Fruit fly (Drosophila melanogaster) whole organism, embryonic: ENCODE data around the gene CG3457.
A peak's percentile ranks its signal among the peaks of the same experiment; 100 is the strongest.

ENCODE experiments used
- ATbp ChIP-seq: fragments of 200-800 bp; sonication (Bioruptor generic); optimal IDR thresholded peaks from 2 replicates; lab custom pipeline; 2017; ENCODE audit warnings: missing biosample characterization, mild to moderate bottlenecking, missing genetic modification characterization, missing genetic modification reagents
- Aef1 ChIP-seq: fragments of 200-800 bp; sonication (Bioruptor generic); IDR thresholded peaks from 3 replicates; pipeline ENCODE4 v1.3.6; 2022; ENCODE audit warnings: missing biosample characterization, missing genetic modification characterization
- BtbVII ChIP-seq: fragments of 200-800 bp; sonication (Bioruptor generic); optimal IDR thresholded peaks from 3 replicates; lab custom pipeline; 2017; ENCODE audit warnings: missing biosample characterization, mild to moderate bottlenecking, missing genetic modification characterization
- Bteb2 ChIP-seq: fragments of 200-800 bp; sonication (Bioruptor generic); optimal IDR thresholded peaks from 2 replicates; lab custom pipeline; 2016; ENCODE audit warnings: missing biosample characterization, missing genetic modification characterization
- CG11456 ChIP-seq: fragments of 200-800 bp; sonication (Bioruptor generic); IDR thresholded peaks from 3 replicates; pipeline ENCODE4 v1.3.6; 2022; ENCODE audit warnings: missing biosample characterization, missing genetic modification characterization
- CG11560 ChIP-seq: fragments of 200-800 bp; sonication (Bioruptor generic); IDR thresholded peaks from 3 replicates; pipeline ENCODE4 v1.3.6; 2022; ENCODE audit warnings: missing biosample characterization, missing genetic modification characterization
- CG12236 ChIP-seq: fragments of 200-800 bp; sonication (Bioruptor generic); optimal IDR thresholded peaks from 2 replicates; lab custom pipeline; 2016; ENCODE audit warnings: missing biosample characterization, missing genetic modification characterization
- CG12299 ChIP-seq: fragments of 200-800 bp; sonication (Bioruptor generic); optimal IDR thresholded peaks from 2 replicates; lab custom pipeline; 2018; ENCODE audit warnings: missing biosample characterization, mild to moderate bottlenecking, missing genetic modification characterization
- CG13424 ChIP-seq: fragments of 200-800 bp; sonication (Bioruptor generic); optimal IDR thresholded peaks from 2 replicates; lab custom pipeline; 2019; ENCODE audit warnings: missing biosample characterization, mild to moderate bottlenecking, missing genetic modification characterization, moderate library complexity
- CG13894 ChIP-seq: fragments of 200-800 bp; sonication (Bioruptor generic); optimal IDR thresholded peaks from 3 replicates; lab custom pipeline; 2018; ENCODE audit warnings: missing biosample characterization, mild to moderate bottlenecking, missing genetic modification characterization, moderate library complexity
- CG15479 ChIP-seq: fragments of 200-800 bp; sonication (Bioruptor generic); optimal IDR thresholded peaks from 3 replicates; lab custom pipeline; 2019; ENCODE audit warnings: missing biosample characterization, mild to moderate bottlenecking, missing genetic modification characterization, moderate library complexity
- CG15601 ChIP-seq: fragments of 200-800 bp; sonication (Bioruptor generic); optimal IDR thresholded peaks from 3 replicates; lab custom pipeline; 2019; ENCODE audit warnings: missing biosample characterization, mild to moderate bottlenecking, missing genetic modification characterization, moderate library complexity
- CG15696 ChIP-seq: fragments of 200-800 bp; sonication (Bioruptor generic); optimal IDR thresholded peaks from 2 replicates; lab custom pipeline; 2019; ENCODE audit warnings: missing biosample characterization, mild to moderate bottlenecking, missing genetic modification characterization, moderate library complexity
- CG17186 ChIP-seq: fragments of 200-800 bp; sonication (Bioruptor generic); optimal IDR thresholded peaks from 3 replicates; lab custom pipeline; 2017; ENCODE audit warnings: missing biosample characterization, missing genetic modification reagents, missing genetic modification characterization
- CG17359 ChIP-seq: fragments of 200-800 bp; sonication (Bioruptor generic); optimal IDR thresholded peaks from 3 replicates; lab custom pipeline; 2018; ENCODE audit warnings: missing biosample characterization, mild to moderate bottlenecking, missing genetic modification characterization, moderate library complexity
- CG18262 ChIP-seq: fragments of 200-800 bp; optimal IDR thresholded peaks from 3 replicates; lab custom pipeline; 2019; ENCODE audit warnings: missing biosample characterization, mild to moderate bottlenecking, missing genetic modification characterization, moderate library complexity
- CG2202 ChIP-seq: fragments of 200-800 bp; sonication (Bioruptor generic); optimal IDR thresholded peaks from 2 replicates; lab custom pipeline; 2018; ENCODE audit warnings: missing biosample characterization, mild to moderate bottlenecking, missing genetic modification characterization
- CG32532 ChIP-seq: fragments of 200-800 bp; sonication (Bioruptor generic); IDR thresholded peaks from 2 replicates; pipeline ENCODE4 v1.3.6; 2022; ENCODE audit warnings: missing biosample characterization, missing genetic modification characterization
- CG33557 ChIP-seq: fragments of 200-800 bp; sonication (Bioruptor generic); optimal IDR thresholded peaks from 2 replicates; lab custom pipeline; 2019; ENCODE audit warnings: missing biosample characterization, mild to moderate bottlenecking, missing genetic modification characterization, moderate library complexity
- CG34422 ChIP-seq: fragments of 200-800 bp; sonication (Bioruptor generic); IDR thresholded peaks from 3 replicates; pipeline ENCODE4 v1.3.6; 2022; ENCODE audit warnings: missing biosample characterization, missing genetic modification characterization
- CG8290 ChIP-seq, 3 experiments: fragments of 200-800 bp; sonication (Bioruptor generic); optimal IDR thresholded peaks; 2 replicates each; lab custom pipeline; 2016 to 2019; ENCODE audit warnings: missing biosample characterization in 3 of 3, missing genetic modification characterization in 3 of 3, mild to moderate bottlenecking in 2 of 3, moderate library complexity in 1 of 3
- CG8944 ChIP-seq: fragments of 200-800 bp; sonication (Bioruptor generic); optimal IDR thresholded peaks from 3 replicates; lab custom pipeline; 2016; ENCODE audit warnings: missing biosample characterization, missing genetic modification characterization
- CHES-1-like ChIP-seq: fragments of 200-800 bp; sonication (Bioruptor generic); optimal IDR thresholded peaks from 2 replicates; lab custom pipeline; 2016; ENCODE audit warnings: missing biosample characterization, missing genetic modification characterization
- CkIIα-i1 ChIP-seq: fragments of 200-800 bp; sonication (Bioruptor generic); IDR thresholded peaks from 2 replicates; pipeline ENCODE4 v1.3.6; 2022; ENCODE audit warnings: missing biosample characterization, missing genetic modification characterization
- Dbx ChIP-seq: fragments of 200-800 bp; sonication (Bioruptor generic); IDR thresholded peaks from 3 replicates; pipeline ENCODE4 v1.3.6; 2022; ENCODE audit warnings: missing biosample characterization, missing genetic modification characterization
- Dfd ChIP-seq, 2 experiments: fragments of >200 bp; optimal IDR thresholded peaks; 2 replicates each; lab custom pipeline; 2017; ENCODE audit warnings: missing biosample characterization in 2 of 2, missing genetic modification characterization in 2 of 2
- Dp ChIP-seq: fragments of 200-800 bp; sonication (Bioruptor generic); optimal IDR thresholded peaks from 2 replicates; lab custom pipeline; 2018; ENCODE audit warnings: missing biosample characterization, mild to moderate bottlenecking, missing genetic modification characterization, moderate library complexity
- HLH4C ChIP-seq: fragments of 200-800 bp; sonication (Bioruptor generic); IDR thresholded peaks from 3 replicates; pipeline ENCODE4 v1.3.6; 2022; ENCODE audit warnings: missing biosample characterization, missing genetic modification characterization; ENCODE audit not compliant: partially characterized antibody
- Rfx ChIP-seq: fragments of 200-800 bp; sonication (Bioruptor generic); IDR thresholded peaks from 2 replicates; pipeline ENCODE4 v1.3.6; 2022; ENCODE audit warnings: missing biosample characterization, missing genetic modification characterization
- Sry-δ ChIP-seq: fragments of 200-800 bp; sonication (Bioruptor generic); optimal IDR thresholded peaks from 2 replicates; lab custom pipeline; 2016; ENCODE audit warnings: missing biosample characterization, missing genetic modification characterization
- az2 ChIP-seq: fragments of 200-800 bp; sonication (Bioruptor generic); optimal IDR thresholded peaks from 3 replicates; lab custom pipeline; 2016; ENCODE audit warnings: missing biosample characterization, missing genetic modification characterization
- cato ChIP-seq: fragments of 200-800 bp; sonication (Bioruptor generic); optimal IDR thresholded peaks from 2 replicates; lab custom pipeline; 2016; ENCODE audit warnings: missing biosample characterization, missing genetic modification characterization, borderline replicate concordance
- crc ChIP-seq: fragments of 200-800 bp; sonication (Bioruptor generic); optimal IDR thresholded peaks from 2 replicates; lab custom pipeline; 2016; ENCODE audit warnings: missing biosample characterization, missing genetic modification characterization
- dan ChIP-seq: fragments of 200-800 bp; sonication (Bioruptor generic); IDR thresholded peaks from 2 replicates; pipeline ENCODE4 v1.3.6; 2022; ENCODE audit warnings: missing biosample characterization, missing genetic modification characterization
- danr ChIP-seq: fragments of 200-800 bp; sonication (Bioruptor generic); IDR thresholded peaks from 2 replicates; pipeline ENCODE4 v1.3.6; 2022; ENCODE audit warnings: missing biosample characterization, missing genetic modification characterization
- fu2 ChIP-seq: fragments of 200-800 bp; sonication (Bioruptor generic); optimal IDR thresholded peaks from 2 replicates; lab custom pipeline; 2016; ENCODE audit warnings: missing biosample characterization, missing genetic modification characterization
- hth ChIP-seq: fragments of >200 bp; optimal IDR thresholded peaks from 2 replicates; lab custom pipeline; 2017; ENCODE audit warnings: inconsistent platforms
- jing ChIP-seq: fragments of 200-800 bp; sonication (Bioruptor generic); optimal IDR thresholded peaks from 2 replicates; lab custom pipeline; 2018; ENCODE audit warnings: missing biosample characterization, mild to moderate bottlenecking, missing genetic modification characterization
- klu ChIP-seq: fragments of 200-800 bp; sonication (Bioruptor generic); IDR thresholded peaks from 2 replicates; pipeline ENCODE4 v1.3.6; 2022; ENCODE audit warnings: missing biosample characterization, missing genetic modification characterization
- knrl ChIP-seq: fragments of 200-800 bp; sonication (Bioruptor generic); IDR thresholded peaks from 3 replicates; pipeline ENCODE4 v1.3.6; 2022; ENCODE audit warnings: missing biosample characterization, missing genetic modification characterization; ENCODE audit not compliant: partially characterized antibody
- nom ChIP-seq: fragments of 200-800 bp; sonication (Bioruptor generic); optimal IDR thresholded peaks from 2 replicates; lab custom pipeline; 2017; ENCODE audit warnings: missing biosample characterization, missing genetic modification characterization, mild to moderate bottlenecking, moderate library complexity, missing genetic modification reagents
- prd ChIP-seq, 3 experiments: fragments of >200 bp in 2 of 3; fragments of 200-800 bp in 1 of 3; sonication (Bioruptor generic) in 1 of 3; optimal IDR thresholded peaks in 2 of 3; IDR thresholded peaks in 1 of 3; 2 replicates in 2 of 3; 3 replicates in 1 of 3; pipeline versions ENCODE4 v1.3.6 to Lab custom; 2017 to 2022; ENCODE audit warnings: missing biosample characterization in 1 of 3, missing genetic modification characterization in 1 of 3
- pros ChIP-seq: fragments of 200-800 bp; sonication (Bioruptor generic); optimal IDR thresholded peaks from 3 replicates; lab custom pipeline; 2019; ENCODE audit warnings: missing biosample characterization, mild to moderate bottlenecking, missing genetic modification characterization, moderate library complexity
- shn ChIP-seq: fragments of 200-800 bp; sonication (Bioruptor generic); optimal IDR thresholded peaks from 3 replicates; lab custom pipeline; 2016; ENCODE audit warnings: missing biosample characterization, missing genetic modification characterization
- sisA ChIP-seq: fragments of 200-800 bp; sonication (Bioruptor generic); IDR thresholded peaks from 2 replicates; pipeline ENCODE4 v1.3.6; 2022; ENCODE audit warnings: missing biosample characterization, missing genetic modification characterization
- sr ChIP-seq: fragments of 200-800 bp; sonication (Bioruptor generic); IDR thresholded peaks from 3 replicates; pipeline ENCODE4 v1.3.6; 2022; ENCODE audit warnings: missing biosample characterization, missing genetic modification characterization
- stc ChIP-seq: fragments of 200-800 bp; sonication (Bioruptor generic); IDR thresholded peaks from 2 replicates; pipeline ENCODE4 v1.3.6; 2022; ENCODE audit warnings: missing biosample characterization, missing genetic modification characterization
- tio ChIP-seq: fragments of 200-800 bp; sonication (Bioruptor generic); optimal IDR thresholded peaks from 2 replicates; lab custom pipeline; 2017; ENCODE audit warnings: missing biosample characterization, missing genetic modification characterization, inconsistent platforms
- toy ChIP-seq: fragments of 200-800 bp; sonication (Bioruptor generic); IDR thresholded peaks from 2 replicates; pipeline ENCODE4 v1.3.6; 2022; ENCODE audit warnings: missing biosample characterization, missing genetic modification characterization
- tx ChIP-seq: fragments of 200-800 bp; sonication (Bioruptor generic); optimal IDR thresholded peaks from 2 replicates; lab custom pipeline; 2016; ENCODE audit warnings: missing biosample characterization, missing genetic modification characterization
- yki ChIP-seq: fragments of >200 bp; optimal IDR thresholded peaks from 3 replicates; lab custom pipeline; 2018

The CG3457 gene

DNA sequence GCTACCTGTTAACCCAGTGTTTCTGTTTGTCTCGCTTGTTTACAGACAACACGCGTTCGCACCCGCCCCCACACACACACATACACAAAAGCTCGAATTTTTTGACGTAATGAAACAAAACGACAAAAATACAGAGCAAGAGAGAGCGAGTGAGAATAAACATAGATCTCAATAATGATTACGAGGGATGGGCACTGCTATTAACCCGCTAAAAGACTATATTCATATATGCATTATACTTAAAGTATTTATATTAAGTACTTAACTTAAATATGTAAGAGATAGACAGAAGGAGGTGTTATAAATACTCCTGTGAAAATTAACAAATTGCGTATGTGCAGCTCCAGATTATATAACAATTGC lies 45.8 kb upstream of the CG3457 start (continued):
- TF ChIP-seq CG33557 (GFP tag; lab: Kevin White, UChicago) (no peak), CG18262 (tag; lab: Kevin White, UChicago) (peak; percentile 38), CG15479 (no peak), Aef1 (GFP tag; lab: Robert Waterston, UW) (0 out of 3 replicates have a peak, but pooled peaks have one; percentile 11), CG17186 (GFP tag; lab: Kevin White, UChicago) (no peak), CG11456 (GFP tag; lab: Robert Waterston, UW) (no peak), CG12236 (GFP tag; lab: Kevin White, UChicago) (no peak), CG15601 (tag; lab: Kevin White, UChicago) (peak; percentile 20), CG2202 (peak; percentile 4), ATbp (GFP tag; lab: Kevin White, UChicago) (peak; percentile 85), cato (GFP tag; lab: Kevin White, UChicago) (no peak), yki (lab: Kevin White, UChicago) (no peak), CG15696 (no peak), crc (no peak), CHES-1-like (GFP tag; lab: Kevin White, UChicago) (peak; percentile 29), Rfx (GFP tag; lab: Robert Waterston, UW) (peak; percentile 59), Dp (GFP tag; lab: Kevin White, UChicago) (no peak), sisA (no peak), klu (GFP tag; lab: Robert Waterston, UW) (no peak), Dbx (peak; percentile 63; the same call in 2 of the 3 replicates), CG34422 (GFP tag; lab: Robert Waterston, UW) (peak; percentile 28; the same call in 1 of the 3 replicates), knrl (GFP tag; lab: Robert Waterston, UW) (no peak), CG12299 (tag; lab: Kevin White, UChicago) (no peak), CG8290 (GFP tag; optimal IDR thresholded peaks at IDR 0.05; lab: Kevin White, UChicago) (no peak), CG8290 (tag; optimal IDR thresholded peaks at IDR 0.05; lab: Kevin White, UChicago) (peak in 1 of 2 experiments; percentile 89), CG8944 (no peak), fu2 (GFP tag; lab: Kevin White, UChicago) (no peak), dan (no peak), az2 (GFP tag; lab: Kevin White, UChicago) (peak; percentile 13), prd (optimal IDR thresholded peaks at IDR 0.05; lab: Kevin White, UChicago) (no peak), prd (GFP tag; IDR thresholded peaks at IDR 0.05; lab: Robert Waterston, UW) (peak; percentile 35; the same call in 2 of the 3 replicates), tx (GFP tag; lab: Kevin White, UChicago) (peak; percentile 1), BtbVII (GFP tag; lab: Kevin White, UChicago) (peak; percentile 63), Dfd (GFP tag; optimal IDR thresholded peaks at IDR 0.05; lab: Kevin White, UChicago) (no peak), stc (GFP tag; lab: Robert Waterston, UW) (no peak; the same call in 1 of the 2 replicates), toy (no peak), danr (GFP tag; lab: Robert Waterston, UW) (no peak), pros (GFP tag; lab: Kevin White, UChicago) (no peak), nom (GFP tag; lab: Kevin White, UChicago) (no peak), CG17359 (tag; lab: Kevin White, UChicago) (peak; percentile 55), sr (peak; percentile 79; the same call in 1 of the 3 replicates), CG32532 (GFP tag; lab: Robert Waterston, UW) (peak; percentile 64; the same call in 1 of the 2 replicates), jing (GFP tag; lab: Kevin White, UChicago) (no peak), Sry-δ (GFP tag; lab: Kevin White, UChicago) (no peak), CG13894 (tag; lab: Kevin White, UChicago) (peak; percentile 41), hth (lab: Kevin White, UChicago) (no peak), tio (GFP tag; lab: Kevin White, UChicago) (no peak), CG11560 (no peak), CkIIα-i1 (GFP tag; lab: Robert Waterston, UW) (no peak), HLH4C (GFP tag; lab: Robert Waterston, UW) (no peak), CG13424 (peak; percentile 52), Bteb2 (GFP tag; lab: Kevin White, UChicago) (no peak), shn (GFP tag; lab: Kevin White, UChicago) (no peak)
